Worm (Caenorhabditis elegans) whole organism, L2 larva: ENCODE measurements around the gene Y79H2A.3.

ENCODE experiments used
- C34F6.9 ChIP-seq: fragments of 150-350 bp; optimal IDR thresholded peaks from 2 replicates; lab custom pipeline; 2014; ENCODE audit warnings: missing biosample characterization, missing genetic modification characterization
- F13H6.1 ChIP-seq: sonication (generic microtip); optimal IDR thresholded peaks from 2 replicates; lab custom pipeline; 2016; ENCODE audit warnings: missing genetic modification characterization, missing compliant biosample characterization
- R02D3.7 ChIP-seq: fragments of 150-350 bp; optimal IDR thresholded peaks from 2 replicates; lab custom pipeline; 2014; ENCODE audit warnings: missing biosample characterization, missing genetic modification characterization
- Y55F3AM.14 ChIP-seq: fragments of 200-800 bp; sonication (Bioruptor generic); optimal IDR thresholded peaks from 2 replicates; lab custom pipeline; 2018; ENCODE audit warnings: mild to moderate bottlenecking, missing genetic modification characterization, missing compliant biosample characterization
- alr-1 ChIP-seq: fragments of 150-350 bp; optimal IDR thresholded peaks from 2 replicates; lab custom pipeline; 2014; ENCODE audit warnings: missing biosample characterization, missing genetic modification characterization
- aly-2 ChIP-seq: fragments of 150-350 bp; optimal IDR thresholded peaks from 2 replicates; lab custom pipeline; 2014; ENCODE audit warnings: missing biosample characterization, missing genetic modification characterization
- ama-1 ChIP-seq: fragments of 150-350 bp; optimal IDR thresholded peaks from 2 replicates; lab custom pipeline; 2018; ENCODE audit warnings: inconsistent platforms
- blmp-1 ChIP-seq: sonication (generic microtip); optimal IDR thresholded peaks from 2 replicates; lab custom pipeline; 2017; ENCODE audit warnings: missing genetic modification characterization, mild to moderate bottlenecking, missing compliant biosample characterization, antibody characterized with exemption, moderate library complexity; ENCODE audit not compliant: insufficient read depth
- ceh-16 ChIP-seq: fragments of 150-350 bp; optimal IDR thresholded peaks from 2 replicates; lab custom pipeline; 2014; ENCODE audit warnings: missing biosample characterization, missing genetic modification characterization
- ceh-82 ChIP-seq: fragments of 150-350 bp; optimal IDR thresholded peaks from 2 replicates; lab custom pipeline; 2014; ENCODE audit warnings: missing biosample characterization, missing genetic modification characterization
- crh-2 ChIP-seq: sonication (generic microtip); optimal IDR thresholded peaks from 2 replicates; lab custom pipeline; 2017; ENCODE audit warnings: missing biosample characterization, missing genetic modification characterization
- dmd-4 ChIP-seq: sonication (generic microtip); optimal IDR thresholded peaks from 2 replicates; lab custom pipeline; 2017; ENCODE audit warnings: missing biosample characterization, missing genetic modification characterization
- elt-3 ChIP-seq: sonication (generic microtip); optimal IDR thresholded peaks from 2 replicates; lab custom pipeline; 2017; ENCODE audit warnings: missing biosample characterization, missing genetic modification characterization
- gmeb-1 ChIP-seq: fragments of 150-350 bp; optimal IDR thresholded peaks from 2 replicates; lab custom pipeline; 2014; ENCODE audit warnings: missing biosample characterization, missing genetic modification characterization
- lin-11 ChIP-seq: fragments of 150-350 bp; sonication (generic microtip); optimal IDR thresholded peaks from 2 replicates; lab custom pipeline; 2014; ENCODE audit warnings: missing biosample characterization, missing genetic modification characterization, inconsistent platforms, mixed read lengths
- lin-13 ChIP-seq: fragments of 150-350 bp; optimal IDR thresholded peaks from 2 replicates; lab custom pipeline; 2014; ENCODE audit warnings: missing biosample characterization, missing genetic modification reagents, missing genetic modification characterization
- lin-39 ChIP-seq: fragments of 150-350 bp; optimal IDR thresholded peaks from 2 replicates; lab custom pipeline; 2014; ENCODE audit warnings: missing biosample characterization, missing genetic modification reagents, missing genetic modification characterization
- mab-5 ChIP-seq: fragments of 150-350 bp; optimal IDR thresholded peaks from 2 replicates; lab custom pipeline; 2014; ENCODE audit warnings: missing biosample characterization, missing genetic modification characterization
- mbf-1 ChIP-seq: sonication (generic microtip); optimal IDR thresholded peaks from 2 replicates; lab custom pipeline; 2017; ENCODE audit warnings: missing biosample characterization, missing genetic modification characterization
- mdl-1 ChIP-seq, 2 experiments: fragments of 150-350 bp in 1 of 2; sonication (generic microtip) in 1 of 2; optimal IDR thresholded peaks; 2 replicates each; lab custom pipeline; 2017; ENCODE audit warnings: missing biosample characterization in 2 of 2, missing genetic modification characterization in 2 of 2
- nhr-10 ChIP-seq: sonication (generic microtip); optimal IDR thresholded peaks from 2 replicates; lab custom pipeline; 2017; ENCODE audit warnings: missing biosample characterization, missing genetic modification characterization
- nhr-11 ChIP-seq: fragments of 150-350 bp; optimal IDR thresholded peaks from 2 replicates; lab custom pipeline; 2014; ENCODE audit warnings: missing biosample characterization, missing genetic modification characterization
- nhr-12 ChIP-seq: fragments of 150-350 bp; optimal IDR thresholded peaks from 2 replicates; lab custom pipeline; 2014; ENCODE audit warnings: missing biosample characterization, missing genetic modification characterization
- nhr-129 ChIP-seq: fragments of 150-350 bp; optimal IDR thresholded peaks from 2 replicates; lab custom pipeline; 2014; ENCODE audit warnings: missing biosample characterization, missing genetic modification characterization
- nhr-23 ChIP-seq: fragments of 150-350 bp; optimal IDR thresholded peaks from 2 replicates; lab custom pipeline; 2014; ENCODE audit warnings: missing biosample characterization, missing genetic modification reagents, missing genetic modification characterization
- nhr-237 ChIP-seq: fragments of 150-350 bp; optimal IDR thresholded peaks from 2 replicates; lab custom pipeline; 2014; ENCODE audit warnings: missing biosample characterization, missing genetic modification characterization
- nhr-25 ChIP-seq: fragments of 150-350 bp; sonication (generic microtip); optimal IDR thresholded peaks from 3 replicates; lab custom pipeline; 2014; ENCODE audit warnings: missing biosample characterization, missing genetic modification characterization
- nhr-6 ChIP-seq: fragments of 150-350 bp; optimal IDR thresholded peaks from 2 replicates; lab custom pipeline; 2014; ENCODE audit warnings: missing biosample characterization, missing genetic modification characterization
- peb-1 ChIP-seq: fragments of 150-350 bp; optimal IDR thresholded peaks from 2 replicates; lab custom pipeline; 2014; ENCODE audit warnings: missing biosample characterization, missing genetic modification characterization
- sem-4 ChIP-seq: fragments of 150-350 bp; optimal IDR thresholded peaks from 2 replicates; lab custom pipeline; 2014; ENCODE audit warnings: missing biosample characterization, missing genetic modification reagents, missing genetic modification characterization
- skn-1 ChIP-seq: sonication (generic microtip); optimal IDR thresholded peaks from 2 replicates; lab custom pipeline; 2017; ENCODE audit warnings: missing biosample characterization, missing genetic modification characterization
- sma-3 ChIP-seq: sonication (generic microtip); optimal IDR thresholded peaks from 2 replicates; lab custom pipeline; 2016; ENCODE audit warnings: missing genetic modification reagents, missing genetic modification characterization, missing compliant biosample characterization
- sma-9 ChIP-seq, 2 experiments: fragments of 150-350 bp in 1 of 2; sonication (generic microtip) in 1 of 2; optimal IDR thresholded peaks; 2 replicates each; lab custom pipeline; 2014 to 2016; ENCODE audit warnings: missing genetic modification characterization in 2 of 2, mild to moderate bottlenecking in 1 of 2, missing biosample characterization in 1 of 2, missing compliant biosample characterization in 1 of 2, missing genetic modification reagents in 1 of 2, moderate library complexity in 1 of 2
- unc-39 ChIP-seq: fragments of 150-350 bp; optimal IDR thresholded peaks from 2 replicates; lab custom pipeline; 2014; ENCODE audit warnings: missing biosample characterization, missing genetic modification characterization
- unc-55 ChIP-seq: fragments of 150-350 bp; sonication (generic microtip); optimal IDR thresholded peaks from 3 replicates; lab custom pipeline; 2014; ENCODE audit warnings: missing biosample characterization, missing genetic modification reagents, missing genetic modification characterization
- zag-1 ChIP-seq: fragments of 150-350 bp; optimal IDR thresholded peaks from 2 replicates; lab custom pipeline; 2014; ENCODE audit warnings: missing biosample characterization, missing genetic modification characterization
- ztf-11 ChIP-seq: sonication (generic microtip); optimal IDR thresholded peaks from 2 replicates; lab custom pipeline; 2017; ENCODE audit warnings: missing biosample characterization, missing genetic modification characterization

Y79H2A.3 gene

ce11 chrIII:12015611-12016010 is 36.5 kb downstream of the Y79H2A.3 start:
- TF ChIP-seq sem-4 (tag; lab: Kevin White, UChicago) (no peak), zag-1 (tag; lab: Kevin White, UChicago) (no peak), unc-39 (tag; lab: Kevin White, UChicago) (no peak), C34F6.9 (tag; lab: Kevin White, UChicago) (no peak), nhr-129 (tag; lab: Kevin White, UChicago) (peak; percentile 46), Y55F3AM.14 (GFP tag; lab: Kevin White, UChicago) (no peak), lin-13 (GFP tag; lab: Kevin White, UChicago) (no peak), nhr-10 (no peak), nhr-12 (no peak), ztf-11 (no peak), sma-9 (GFP tag; optimal IDR thresholded peaks at IDR 0.05; lab: Kevin White, UChicago) (peak; percentile 15), sma-9 (tag; optimal IDR thresholded peaks at IDR 0.05; lab: Kevin White, UChicago) (no peak), gmeb-1 (tag; lab: Kevin White, UChicago) (no peak), mab-5 (tag; lab: Kevin White, UChicago) (no peak), aly-2 (tag; lab: Kevin White, UChicago) (no peak), nhr-6 (no peak), nhr-237 (tag; lab: Kevin White, UChicago) (no peak), F13H6.1 (no peak), blmp-1 (peak; percentile 17), nhr-23 (tag; lab: Kevin White, UChicago) (no peak), ama-1 (no peak), nhr-25 (tag; lab: Kevin White, UChicago) (peak; percentile 77), peb-1 (tag; lab: Kevin White, UChicago) (no peak), skn-1 (tag; lab: Kevin White, UChicago) (no peak), dmd-4 (tag; lab: Kevin White, UChicago) (no peak), R02D3.7 (tag; lab: Kevin White, UChicago) (no peak), mbf-1 (tag; lab: Kevin White, UChicago) (no peak), crh-2 (no peak), ceh-16 (tag; lab: Kevin White, UChicago) (no peak), sma-3 (GFP tag; lab: Kevin White, UChicago) (peak; percentile 34)
- TF ChIP-seq, all 48 proteins: peak for 5

ce11 chrIII:12015183-12015582 is 36.9 kb downstream of the Y79H2A.3 start:
- TF ChIP-seq blmp-1 (no peak), R02D3.7 (tag; lab: Kevin White, UChicago) (no peak), aly-2 (tag; lab: Kevin White, UChicago) (no peak), nhr-23 (tag; lab: Kevin White, UChicago) (no peak), nhr-10 (no peak), mdl-1 (tag; optimal IDR thresholded peaks at IDR 0.05; lab: Kevin White, UChicago) (no peak), ceh-16 (tag; lab: Kevin White, UChicago) (no peak), unc-55 (GFP tag; lab: Kevin White, UChicago) (no peak), F13H6.1 (no peak), alr-1 (tag; lab: Kevin White, UChicago) (no peak), peb-1 (tag; lab: Kevin White, UChicago) (no peak)

ce11 chrIII:12014503-12014902 is 37.6 kb downstream of the Y79H2A.3 start:
- TF ChIP-seq Y55F3AM.14 (GFP tag; lab: Kevin White, UChicago) (no peak), nhr-25 (tag; lab: Kevin White, UChicago) (peak; percentile 72), sem-4 (tag; lab: Kevin White, UChicago) (peak; percentile 52)

DNA sequence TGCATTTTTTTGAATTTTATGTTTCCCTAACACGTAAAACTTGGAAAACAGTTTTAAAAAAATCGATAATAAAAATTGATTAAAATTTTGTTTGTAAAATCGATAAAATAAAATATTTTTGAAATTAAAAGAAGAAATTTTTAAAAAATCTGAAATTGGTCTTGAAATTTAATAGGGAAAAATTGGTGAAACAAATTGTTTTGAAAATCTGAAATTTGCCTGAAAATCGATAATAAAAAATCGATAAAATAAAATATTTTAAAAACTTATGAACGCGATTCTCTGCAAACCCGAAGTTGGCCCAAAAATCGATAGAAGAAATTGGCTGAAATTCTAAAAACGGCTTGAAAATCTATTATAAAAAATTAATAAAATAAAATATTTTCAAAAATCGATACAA is 38.4 kb downstream of the Y79H2A.3 start:
- no peak for TF ChIP-seq lin-39 (tag; lab: Kevin White, UChicago)
- TF ChIP-seq crh-2 = no peak
- no peak for TF ChIP-seq peb-1 (tag; lab: Kevin White, UChicago)
- TF ChIP-seq aly-2 (tag; lab: Kevin White, UChicago) = no peak
- no peak for TF ChIP-seq ceh-82 (tag; lab: Kevin White, UChicago)
- no peak for TF ChIP-seq sma-9 (GFP tag; optimal IDR thresholded peaks at IDR 0.05; lab: Kevin White, UChicago)
- no peak for TF ChIP-seq sma-9 (tag; optimal IDR thresholded peaks at IDR 0.05; lab: Kevin White, UChicago)
- TF ChIP-seq nhr-11 (tag; lab: Kevin White, UChicago) = no peak
- TF ChIP-seq ztf-11 = no peak
- no peak for TF ChIP-seq mab-5 (tag; lab: Kevin White, UChicago)
- TF ChIP-seq ama-1 = no peak
- no peak for TF ChIP-seq nhr-6
- no peak for TF ChIP-seq lin-11 (tag; lab: Kevin White, UChicago)
- no peak for TF ChIP-seq elt-3 (tag; lab: Kevin White, UChicago)
